Fruit fly (Drosophila melanogaster) whole organism, embryonic: ENCODE measurements around the gene CG14915.
A peak's percentile ranks its signal among the peaks of the same experiment; 100 is the strongest.

Experiments
- CG14667 ChIP-seq: fragments of 200-800 bp; sonication (Bioruptor generic); IDR thresholded peaks from 2 replicates; pipeline ENCODE4 v1.3.6; 2022; ENCODE audit warnings: missing biosample characterization, missing genetic modification characterization
- amos ChIP-seq: fragments of 200-800 bp; sonication (Bioruptor generic); IDR thresholded peaks from 2 replicates; pipeline ENCODE4 v1.3.6; 2022; ENCODE audit warnings: missing biosample characterization, missing genetic modification characterization; ENCODE audit not compliant: partially characterized antibody
- ase ChIP-seq: fragments of 200-800 bp; sonication (Bioruptor generic); IDR thresholded peaks from 3 replicates; pipeline ENCODE4 v1.3.6; 2022; ENCODE audit warnings: missing biosample characterization, missing genetic modification characterization

DNA sequence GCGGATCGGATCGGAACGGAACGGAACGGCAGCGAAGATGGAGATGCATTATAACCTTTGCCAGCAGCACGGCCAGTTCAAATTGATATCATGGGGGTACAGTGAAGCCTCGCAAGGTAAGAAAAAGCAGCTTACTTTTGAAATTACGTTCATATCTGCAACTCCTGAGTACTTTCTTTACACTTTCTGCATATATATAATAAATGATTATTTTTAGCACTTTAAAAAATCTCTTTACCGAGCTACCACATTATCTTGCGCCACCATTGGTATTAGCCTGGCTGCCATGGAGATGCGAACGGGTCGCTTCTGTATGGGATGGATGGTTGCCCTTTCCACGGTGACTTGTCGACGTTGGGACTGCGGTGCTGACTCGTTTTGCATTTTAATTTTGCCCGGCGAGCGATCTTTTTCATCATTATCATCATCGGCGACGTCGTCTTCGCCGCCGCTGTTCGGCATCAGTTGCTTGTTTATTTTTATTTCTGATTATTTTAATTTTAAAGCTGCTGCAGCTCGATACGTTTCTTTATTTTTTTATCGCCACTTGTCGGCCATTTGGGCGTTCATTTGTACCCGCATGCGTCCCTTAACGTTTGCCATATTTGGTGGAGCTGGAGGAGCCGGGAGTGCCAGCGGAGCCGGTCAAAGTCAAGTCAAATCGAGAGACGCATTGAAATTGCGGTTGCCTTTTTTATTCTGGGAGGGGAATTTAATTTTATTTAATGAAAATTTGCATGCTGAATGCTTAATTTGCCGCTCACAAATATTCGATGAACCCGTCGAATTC is 17.6 kb upstream of the CG14915 start:
- TF ChIP-seq amos (GFP tag; lab: Robert Waterston, UW) (no peak), ase (GFP tag; lab: Robert Waterston, UW) (0 out of 3 replicates have a peak, but pooled peaks have one; percentile 36), CG14667 (no peak)
